Fruit fly (Drosophila melanogaster) whole organism, embryonic: ENCODE results near the gene spn-B.

Source experiments
- BEAF-32 ChIP-seq: fragments of 200-800 bp; sonication (Bioruptor generic); optimal IDR thresholded peaks from 3 replicates; lab custom pipeline; 2017; ENCODE audit warnings: missing biosample characterization, missing genetic modification characterization, mild to moderate bottlenecking, moderate library complexity, missing genetic modification reagents
- CG10543 ChIP-seq: fragments of 200-800 bp; sonication (Bioruptor generic); optimal IDR thresholded peaks from 3 replicates; lab custom pipeline; 2017; ENCODE audit warnings: missing biosample characterization, mild to moderate bottlenecking, missing genetic modification characterization, moderate library complexity
- CG11247 ChIP-seq: fragments of 200-800 bp; sonication (Bioruptor generic); IDR thresholded peaks from 2 replicates; pipeline ENCODE4 v1.3.6; 2022; ENCODE audit warnings: missing biosample characterization, missing genetic modification characterization
- CG11695 ChIP-seq: fragments of 200-800 bp; sonication (Bioruptor generic); IDR thresholded peaks from 3 replicates; pipeline ENCODE4 v1.3.6; 2022; ENCODE audit warnings: missing biosample characterization, missing genetic modification characterization
- CG12299 ChIP-seq: fragments of 200-800 bp; sonication (Bioruptor generic); optimal IDR thresholded peaks from 2 replicates; lab custom pipeline; 2018; ENCODE audit warnings: missing biosample characterization, mild to moderate bottlenecking, missing genetic modification characterization
- CG15479 ChIP-seq: fragments of 200-800 bp; sonication (Bioruptor generic); optimal IDR thresholded peaks from 3 replicates; lab custom pipeline; 2019; ENCODE audit warnings: missing biosample characterization, mild to moderate bottlenecking, missing genetic modification characterization, moderate library complexity
- CG15514 ChIP-seq: fragments of 200-800 bp; sonication (Bioruptor generic); optimal IDR thresholded peaks from 3 replicates; lab custom pipeline; 2017; ENCODE audit warnings: missing biosample characterization, missing genetic modification characterization, mild to moderate bottlenecking, moderate library complexity, missing genetic modification reagents
- CG1603 ChIP-seq: fragments of 200-800 bp; sonication (Bioruptor generic); optimal IDR thresholded peaks from 2 replicates; lab custom pipeline; 2019; ENCODE audit warnings: missing biosample characterization, mild to moderate bottlenecking, missing genetic modification characterization, moderate library complexity
- CG16815 ChIP-seq: fragments of 200-800 bp; sonication (Bioruptor generic); optimal IDR thresholded peaks from 3 replicates; lab custom pipeline; 2017; ENCODE audit warnings: missing biosample characterization, mild to moderate bottlenecking, missing genetic modification characterization
- CG17359 ChIP-seq: fragments of 200-800 bp; sonication (Bioruptor generic); optimal IDR thresholded peaks from 3 replicates; lab custom pipeline; 2018; ENCODE audit warnings: missing biosample characterization, mild to moderate bottlenecking, missing genetic modification characterization, moderate library complexity
- CG17568 ChIP-seq: fragments of 200-800 bp; sonication (Bioruptor generic); optimal IDR thresholded peaks from 2 replicates; lab custom pipeline; 2018; ENCODE audit warnings: missing biosample characterization, mild to moderate bottlenecking, missing genetic modification characterization, moderate library complexity
- CG17612 ChIP-seq: fragments of 200-800 bp; sonication (Bioruptor generic); IDR thresholded peaks from 2 replicates; pipeline ENCODE4 v1.3.6; 2022; ENCODE audit warnings: missing biosample characterization, missing genetic modification characterization
- CG18262 ChIP-seq: fragments of 200-800 bp; optimal IDR thresholded peaks from 3 replicates; lab custom pipeline; 2019; ENCODE audit warnings: missing biosample characterization, mild to moderate bottlenecking, missing genetic modification characterization, moderate library complexity
- CG2199 ChIP-seq: fragments of 200-800 bp; sonication (Bioruptor generic); IDR thresholded peaks from 3 replicates; pipeline ENCODE4 v1.3.6; 2022; ENCODE audit warnings: missing biosample characterization, missing genetic modification characterization
- CG2202 ChIP-seq: fragments of 200-800 bp; sonication (Bioruptor generic); optimal IDR thresholded peaks from 2 replicates; lab custom pipeline; 2018; ENCODE audit warnings: missing biosample characterization, mild to moderate bottlenecking, missing genetic modification characterization
- CG3281 ChIP-seq: fragments of 200-800 bp; sonication (Bioruptor generic); optimal IDR thresholded peaks from 3 replicates; lab custom pipeline; 2017; ENCODE audit warnings: missing biosample characterization, mild to moderate bottlenecking, missing genetic modification characterization
- CG34376 ChIP-seq: fragments of 200-800 bp; sonication (Bioruptor generic); optimal IDR thresholded peaks from 2 replicates; lab custom pipeline; 2018; ENCODE audit warnings: missing biosample characterization, mild to moderate bottlenecking, missing genetic modification characterization
- CG4424 ChIP-seq: fragments of 200-800 bp; sonication (Bioruptor generic); optimal IDR thresholded peaks from 3 replicates; lab custom pipeline; 2016; ENCODE audit warnings: missing biosample characterization, missing genetic modification characterization
- CG4730 ChIP-seq: fragments of 200-800 bp; sonication (Bioruptor generic); IDR thresholded peaks from 2 replicates; pipeline ENCODE4 v1.3.6; 2022; ENCODE audit warnings: missing biosample characterization, missing genetic modification characterization
- CG7839 ChIP-seq: fragments of 200-800 bp; sonication (Bioruptor generic); optimal IDR thresholded peaks from 3 replicates; lab custom pipeline; 2018; ENCODE audit warnings: missing biosample characterization, mild to moderate bottlenecking, missing genetic modification characterization, moderate library complexity
- CG7987 ChIP-seq: fragments of 200-800 bp; sonication (Bioruptor generic); optimal IDR thresholded peaks from 2 replicates; lab custom pipeline; 2018; ENCODE audit warnings: missing biosample characterization, mild to moderate bottlenecking, missing genetic modification characterization, moderate library complexity
- CG8478 ChIP-seq: fragments of >200 bp; optimal IDR thresholded peaks from 2 replicates; lab custom pipeline; 2018
- CG9932 ChIP-seq: fragments of 200-800 bp; sonication (Bioruptor generic); IDR thresholded peaks from 2 replicates; pipeline ENCODE4 v1.3.6; 2022; ENCODE audit warnings: missing biosample characterization, missing genetic modification characterization
- CoRest ChIP-seq: fragments of 200-800 bp; sonication (Bioruptor generic); optimal IDR thresholded peaks from 3 replicates; lab custom pipeline; 2018; ENCODE audit warnings: missing biosample characterization, mild to moderate bottlenecking, missing genetic modification characterization, moderate library complexity
- Dbx ChIP-seq: fragments of 200-800 bp; sonication (Bioruptor generic); IDR thresholded peaks from 3 replicates; pipeline ENCODE4 v1.3.6; 2022; ENCODE audit warnings: missing biosample characterization, missing genetic modification characterization
- Dek ChIP-seq: fragments of 200-800 bp; sonication (Bioruptor generic); optimal IDR thresholded peaks from 3 replicates; lab custom pipeline; 2019; ENCODE audit warnings: missing biosample characterization, mild to moderate bottlenecking, missing genetic modification characterization, moderate library complexity
- Dp ChIP-seq: fragments of 200-800 bp; sonication (Bioruptor generic); optimal IDR thresholded peaks from 2 replicates; lab custom pipeline; 2018; ENCODE audit warnings: missing biosample characterization, mild to moderate bottlenecking, missing genetic modification characterization, moderate library complexity
- Eip74EF ChIP-seq, 2 experiments: fragments of 200-800 bp in 1 of 2; fragments of >200 bp in 1 of 2; sonication (Bioruptor generic) in 1 of 2; optimal IDR thresholded peaks; 2 replicates each; lab custom pipeline; 2017 to 2019; ENCODE audit warnings: missing biosample characterization in 2 of 2, missing genetic modification characterization in 2 of 2, mild to moderate bottlenecking in 1 of 2, moderate library complexity in 1 of 2
- Elba2 ChIP-seq: fragments of 200-800 bp; sonication (Bioruptor generic); optimal IDR thresholded peaks from 3 replicates; lab custom pipeline; 2016; ENCODE audit warnings: missing biosample characterization, missing genetic modification characterization
- Gsc ChIP-seq: fragments of 200-800 bp; sonication (Bioruptor generic); IDR thresholded peaks from 2 replicates; pipeline ENCODE4 v1.3.6; 2022; ENCODE audit warnings: missing biosample characterization, missing genetic modification characterization
- H15 ChIP-seq: fragments of 200-800 bp; sonication (Bioruptor generic); IDR thresholded peaks from 3 replicates; pipeline ENCODE4 v1.3.6; 2022; ENCODE audit warnings: missing biosample characterization, missing genetic modification characterization
- Hey ChIP-seq: fragments of 200-800 bp; sonication (Bioruptor generic); optimal IDR thresholded peaks from 3 replicates; lab custom pipeline; 2018; ENCODE audit warnings: missing biosample characterization, mild to moderate bottlenecking, missing genetic modification characterization
- HmgZ ChIP-seq: fragments of 200-800 bp; sonication (Bioruptor generic); optimal IDR thresholded peaks from 2 replicates; lab custom pipeline; 2018; ENCODE audit warnings: missing biosample characterization, mild to moderate bottlenecking, missing genetic modification characterization
- Hsf ChIP-seq: fragments of 200-800 bp; sonication (Bioruptor generic); optimal IDR thresholded peaks from 3 replicates; lab custom pipeline; 2016; ENCODE audit warnings: missing biosample characterization, missing genetic modification characterization
- Jarid2 ChIP-seq: fragments of 200-800 bp; sonication (Bioruptor generic); optimal IDR thresholded peaks from 3 replicates; lab custom pipeline; 2017; ENCODE audit warnings: mild to moderate bottlenecking, missing biosample characterization, missing genetic modification reagents, missing genetic modification characterization
- Lim3 ChIP-seq: fragments of 200-800 bp; sonication (Bioruptor generic); IDR thresholded peaks from 2 replicates; pipeline ENCODE4 v1.3.6; 2022; ENCODE audit warnings: missing biosample characterization, missing genetic modification characterization
- MBD-R2 ChIP-seq: fragments of 200-800 bp; sonication (Bioruptor generic); IDR thresholded peaks from 2 replicates; pipeline ENCODE4 v1.3.6; 2022; ENCODE audit warnings: missing biosample characterization, missing genetic modification characterization
- MESR4 ChIP-seq: fragments of 200-800 bp; sonication (Bioruptor generic); optimal IDR thresholded peaks from 2 replicates; lab custom pipeline; 2018; ENCODE audit warnings: missing biosample characterization, mild to moderate bottlenecking, missing genetic modification characterization, moderate library complexity
- gt ChIP-seq: fragments of 200-800 bp; sonication (Bioruptor generic); IDR thresholded peaks from 2 replicates; pipeline ENCODE4 v1.3.6; 2022; ENCODE audit warnings: missing biosample characterization, missing genetic modification characterization
- h ChIP-seq: fragments of >200 bp; optimal IDR thresholded peaks from 2 replicates; lab custom pipeline; 2017
- insv ChIP-seq, 2 experiments: fragments of 200-800 bp; sonication (Bioruptor generic); optimal IDR thresholded peaks; 3 replicates each; lab custom pipeline; 2016 to 2018; ENCODE audit warnings: missing biosample characterization in 2 of 2, missing genetic modification characterization in 2 of 2
- kni ChIP-seq: fragments of 200-800 bp; sonication (Bioruptor generic); optimal IDR thresholded peaks from 3 replicates; lab custom pipeline; 2017; ENCODE audit warnings: mild to moderate bottlenecking, missing biosample characterization, missing genetic modification reagents, missing genetic modification characterization
- lab ChIP-seq: fragments of 200-800 bp; sonication (Bioruptor generic); optimal IDR thresholded peaks from 3 replicates; lab custom pipeline; 2017; ENCODE audit warnings: missing biosample characterization, missing genetic modification characterization, mild to moderate bottlenecking, moderate library complexity, missing genetic modification reagents
- peb ChIP-seq: fragments of 200-800 bp; sonication (Bioruptor generic); IDR thresholded peaks from 2 replicates; pipeline ENCODE4 v1.3.6; 2022; ENCODE audit warnings: missing biosample characterization, missing genetic modification characterization
- pho ChIP-seq: fragments of 200-800 bp; sonication (Bioruptor generic); optimal IDR thresholded peaks from 2 replicates; lab custom pipeline; 2016; ENCODE audit warnings: missing biosample characterization, missing genetic modification characterization
- slou ChIP-seq: fragments of 200-800 bp; sonication (Bioruptor generic); optimal IDR thresholded peaks from 3 replicates; lab custom pipeline; 2016; ENCODE audit warnings: missing biosample characterization, missing genetic modification characterization
- tll ChIP-seq, 2 experiments: fragments of 200-800 bp in 1 of 2; fragments of >200 bp in 1 of 2; sonication (Bioruptor generic) in 1 of 2; optimal IDR thresholded peaks; 2 replicates each; lab custom pipeline; 2017 to 2019; ENCODE audit warnings: missing biosample characterization in 2 of 2, missing genetic modification characterization in 2 of 2, mild to moderate bottlenecking in 1 of 2, moderate library complexity in 1 of 2
- wor ChIP-seq: fragments of 200-800 bp; sonication (Bioruptor generic); IDR thresholded peaks from 2 replicates; pipeline ENCODE4 v1.3.6; 2022; ENCODE audit warnings: missing biosample characterization, missing genetic modification characterization
- yki ChIP-seq: fragments of >200 bp; optimal IDR thresholded peaks from 3 replicates; lab custom pipeline; 2018

The spn-B gene

DNA sequence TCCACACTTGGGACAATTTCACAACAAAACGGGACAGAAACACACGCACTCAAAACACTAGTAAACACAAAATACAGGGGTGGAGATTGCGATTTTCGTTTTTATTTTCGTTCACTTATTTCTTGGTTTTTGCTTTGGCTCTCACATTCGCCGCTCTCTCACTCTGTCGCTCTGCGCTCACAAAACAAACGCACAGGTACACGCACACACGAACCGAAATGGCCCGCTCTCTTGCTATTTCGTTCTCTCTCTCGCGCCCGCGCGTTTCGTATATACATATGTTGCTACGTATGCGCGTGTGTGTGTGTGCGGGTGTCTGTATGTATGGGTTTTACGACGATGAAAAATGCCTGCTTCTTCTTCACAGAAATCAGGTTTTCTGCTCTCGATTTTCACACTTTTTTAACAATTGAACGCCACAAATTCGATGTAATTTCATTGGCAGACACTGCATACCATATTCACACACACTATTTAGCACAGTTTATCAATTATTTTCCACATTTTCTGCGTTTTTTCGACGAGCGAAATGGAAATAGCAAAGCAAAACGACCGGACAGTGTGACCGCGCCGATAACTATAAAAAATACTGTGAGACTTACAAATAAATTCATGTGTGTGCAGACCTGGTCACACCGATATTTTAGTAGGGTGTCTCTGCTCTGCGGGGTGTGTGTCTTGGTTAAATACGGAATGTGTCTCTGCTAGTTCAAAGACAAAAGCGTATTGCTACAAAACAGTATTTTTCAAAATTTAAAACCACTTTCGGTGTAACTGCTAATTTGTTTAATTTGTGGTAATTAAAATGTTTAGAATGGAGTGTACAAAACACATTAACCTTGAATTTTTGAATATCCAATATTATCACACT lies 41.3 kb upstream of the spn-B start, which contains the start of gene trx (continued):
- TF ChIP-seq kni (GFP tag; lab: Kevin White, UChicago) (peak; percentile 33), CG15514 (GFP tag; lab: Kevin White, UChicago) (peak; percentile 68), CG15479 (GFP tag; lab: Kevin White, UChicago) (peak; percentile 98), CG17612 (no peak), peb (no peak), CG7839 (tag; lab: Kevin White, UChicago) (no peak), CG17359 (tag; lab: Kevin White, UChicago) (no peak), HmgZ (peak; percentile 39), Elba2 (GFP tag; lab: Kevin White, UChicago) (peak; percentile 43), Lim3 (GFP tag; lab: Robert Waterston, UW) (no peak), MBD-R2 (no peak), Dbx (GFP tag; lab: Robert Waterston, UW) (no peak), h (no peak), Eip74EF (GFP tag; optimal IDR thresholded peaks at IDR 0.05; lab: Kevin White, UChicago) (peak in 1 of 2 experiments; percentile 45), Jarid2 (GFP tag; lab: Kevin White, UChicago) (peak; percentile 72), lab (GFP tag; lab: Kevin White, UChicago) (no peak), slou (GFP tag; lab: Kevin White, UChicago) (no peak), CG9932 (GFP tag; lab: Robert Waterston, UW) (no peak), CG2199 (GFP tag; lab: Robert Waterston, UW) (no peak), CG10543 (peak; percentile 33), insv (GFP tag; optimal IDR thresholded peaks at IDR 0.05; lab: Kevin White, UChicago) (peak in 1 of 2 experiments; percentile 50), Dek (peak; percentile 25), yki (lab: Kevin White, UChicago) (peak; percentile 93), CG2202 (peak; percentile 23), CG1603 (peak; percentile 84), CG8478 (lab: Kevin White, UChicago) (peak; percentile 90), MESR4 (GFP tag; lab: Kevin White, UChicago) (peak; percentile 96), tll (GFP tag; optimal IDR thresholded peaks at IDR 0.05; lab: Kevin White, UChicago) (peak in 1 of 2 experiments; percentile 33), CG17568 (peak; percentile 100), Hey (no peak), H15 (no peak), CG34376 (peak; percentile 56), BEAF-32 (GFP tag; lab: Kevin White, UChicago) (peak; percentile 47), Dp (GFP tag; lab: Kevin White, UChicago) (peak; percentile 71), CG11247 (GFP tag; lab: Robert Waterston, UW) (no peak), wor (GFP tag; lab: Robert Waterston, UW) (no peak), Gsc (GFP tag; lab: Robert Waterston, UW) (no peak), CG12299 (peak; percentile 3), CG4424 (GFP tag; lab: Kevin White, UChicago) (no peak), pho (GFP tag; lab: Kevin White, UChicago) (no peak), CG18262 (tag; lab: Kevin White, UChicago) (peak; percentile 13), Hsf (GFP tag; lab: Kevin White, UChicago) (no peak), CG16815 (GFP tag; lab: Kevin White, UChicago) (no peak), CG7987 (GFP tag; lab: Kevin White, UChicago) (no peak), CG11695 (GFP tag; lab: Robert Waterston, UW) (no peak), CoRest (peak; percentile 62), gt (GFP tag; lab: Robert Waterston, UW) (no peak), CG3281 (no peak), CG4730 (GFP tag; lab: Robert Waterston, UW) (no peak)
